Fruit fly (Drosophila melanogaster) whole organism, pupa: ENCODE results near the gene Golgin104.
A peak's percentile ranks its signal among the peaks of the same experiment; 100 is the strongest.

ENCODE experiments used
- CG10348 ChIP-seq: fragments of 200-800 bp; sonication (Bioruptor generic); IDR thresholded peaks from 2 replicates; pipeline ENCODE4 v1.3.6; 2022; ENCODE audit warnings: missing biosample characterization, missing genetic modification characterization
- CG12605 ChIP-seq: fragments of 200-800 bp; sonication (Bioruptor generic); IDR thresholded peaks from 2 replicates; pipeline ENCODE4 v1.3.6; 2022; ENCODE audit warnings: missing biosample characterization, missing genetic modification characterization
- CG13204 ChIP-seq: fragments of 200-800 bp; sonication (Bioruptor generic); optimal IDR thresholded peaks from 2 replicates; lab custom pipeline; 2018; ENCODE audit warnings: missing biosample characterization, mild to moderate bottlenecking, missing genetic modification characterization, moderate library complexity
- CG14655 ChIP-seq: fragments of 200-800 bp; sonication (Bioruptor generic); optimal IDR thresholded peaks from 3 replicates; lab custom pipeline; 2017; ENCODE audit warnings: mild to moderate bottlenecking, missing biosample characterization, missing genetic modification reagents, missing genetic modification characterization
- CG15710 ChIP-seq: fragments of 200-800 bp; sonication (Bioruptor generic); optimal IDR thresholded peaks from 2 replicates; lab custom pipeline; 2018; ENCODE audit warnings: missing biosample characterization, mild to moderate bottlenecking, missing genetic modification characterization, moderate library complexity
- CG17806 ChIP-seq: fragments of 200-800 bp; sonication (Bioruptor generic); optimal IDR thresholded peaks from 2 replicates; lab custom pipeline; 2018; ENCODE audit warnings: missing biosample characterization, mild to moderate bottlenecking, missing genetic modification characterization, moderate library complexity
- CG32121 ChIP-seq: fragments of 200-800 bp; sonication (Bioruptor generic); IDR thresholded peaks from 2 replicates; pipeline ENCODE4 v1.3.6; 2022; ENCODE audit warnings: missing biosample characterization, missing genetic modification characterization
- CG34367 ChIP-seq: fragments of 200-800 bp; sonication (Bioruptor generic); optimal IDR thresholded peaks from 2 replicates; lab custom pipeline; 2018; ENCODE audit warnings: missing biosample characterization, mild to moderate bottlenecking, missing genetic modification characterization
- CG4496 ChIP-seq: fragments of 200-800 bp; sonication (Bioruptor generic); IDR thresholded peaks from 3 replicates; pipeline ENCODE4 v1.3.6; 2022; ENCODE audit warnings: missing biosample characterization, missing genetic modification characterization
- CG8159 ChIP-seq: fragments of 200-800 bp; sonication (Bioruptor generic); optimal IDR thresholded peaks from 3 replicates; lab custom pipeline; 2018; ENCODE audit warnings: missing biosample characterization, mild to moderate bottlenecking, missing genetic modification characterization, moderate library complexity
- CG8301 ChIP-seq: fragments of 200-800 bp; sonication (Bioruptor generic); optimal IDR thresholded peaks from 2 replicates; lab custom pipeline; 2018; ENCODE audit warnings: missing biosample characterization, mild to moderate bottlenecking, missing genetic modification characterization
- CG9948 ChIP-seq: fragments of 200-800 bp; sonication (Bioruptor generic); optimal IDR thresholded peaks from 2 replicates; lab custom pipeline; 2018; ENCODE audit warnings: missing biosample characterization, mild to moderate bottlenecking, missing genetic modification characterization, moderate library complexity
- D1 ChIP-seq: fragments of 200-800 bp; sonication (Bioruptor generic); optimal IDR thresholded peaks from 2 replicates; lab custom pipeline; 2018; ENCODE audit warnings: missing biosample characterization, mild to moderate bottlenecking, missing genetic modification characterization, moderate library complexity
- EcR ChIP-seq: fragments of 200-800 bp; sonication (Bioruptor generic); optimal IDR thresholded peaks from 3 replicates; lab custom pipeline; 2019; ENCODE audit warnings: missing biosample characterization, missing genetic modification characterization, mild to moderate bottlenecking, moderate library complexity, missing genetic modification reagents
- Ets98B ChIP-seq: fragments of 200-800 bp; sonication (Bioruptor generic); IDR thresholded peaks from 2 replicates; pipeline ENCODE4 v1.3.6; 2022; ENCODE audit warnings: missing biosample characterization, missing genetic modification characterization
- Pif1A ChIP-seq: fragments of 200-800 bp; sonication (Bioruptor generic); optimal IDR thresholded peaks from 3 replicates; lab custom pipeline; 2016; ENCODE audit warnings: missing biosample characterization, missing genetic modification characterization
- Pif1B ChIP-seq: fragments of 200-800 bp; sonication (Bioruptor generic); optimal IDR thresholded peaks from 3 replicates; lab custom pipeline; 2016; ENCODE audit warnings: missing biosample characterization, missing genetic modification characterization
- Snoo ChIP-seq: fragments of 200-800 bp; sonication (Bioruptor generic); optimal IDR thresholded peaks from 3 replicates; lab custom pipeline; 2017; ENCODE audit warnings: missing biosample characterization, mild to moderate bottlenecking, missing genetic modification characterization, inconsistent platforms
- fd96Ca ChIP-seq: fragments of 200-800 bp; sonication (Bioruptor generic); IDR thresholded peaks from 3 replicates; pipeline ENCODE4 v1.3.6; 2022; ENCODE audit warnings: missing biosample characterization, missing genetic modification characterization
- gl ChIP-seq: fragments of 200-800 bp; sonication (Bioruptor generic); optimal IDR thresholded peaks from 2 replicates; lab custom pipeline; 2018; ENCODE audit warnings: missing biosample characterization, mild to moderate bottlenecking, missing genetic modification characterization
- rn ChIP-seq: fragments of 200-800 bp; sonication (Bioruptor generic); IDR thresholded peaks from 2 replicates; pipeline ENCODE4 v1.3.6; 2022; ENCODE audit warnings: missing biosample characterization, missing genetic modification characterization

Golgin104 gene

dm6 chr3L:16354197-16354596 is 2.4 kb upstream of the Golgin104 start, which contains the start of gene Pdh:
TSS of gene Pdh (minus strand) at chr3L:16354297.
- TF ChIP-seq CG8301 (tag; lab: Kevin White, UChicago) = no peak
- no peak for TF ChIP-seq Pif1B (GFP tag; lab: Kevin White, UChicago)
- no peak for TF ChIP-seq CG8159 (tag; lab: Kevin White, UChicago)
- TF ChIP-seq, all 21 proteins: peak for 0

- no peak for TF ChIP-seq CG8159 (tag; lab: Kevin White, UChicago)
- TF ChIP-seq CG4496 (GFP tag; lab: Robert Waterston, UW) = no peak
- TF ChIP-seq CG14655 (GFP tag; lab: Kevin White, UChicago) = no peak
- TF ChIP-seq EcR = no peak
Measured at dm6 chr3L:16349686-16350085, 2.1 kb downstream of the Golgin104 start.

- TF ChIP-seq CG13204 (GFP tag; lab: Kevin White, UChicago) = no peak
- no peak for TF ChIP-seq CG8159 (tag; lab: Kevin White, UChicago)
Measured at dm6 chr3L:16347914-16348313, 3.8 kb downstream of the Golgin104 start, which contains the start of gene mRpS34. TSS of gene mRpS34 (plus strand) at chr3L:16348074.

dm6 chr3L:16346023-16346422 is 5.7 kb downstream of the Golgin104 start, which contains the start of gene CG33257:
TSS of gene CG33257 (plus strand) at chr3L:16346323.
- TF ChIP-seq Snoo (tag; lab: Kevin White, UChicago) (no peak), CG13204 (GFP tag; lab: Kevin White, UChicago) (no peak), Ets98B (GFP tag; lab: Robert Waterston, UW) (no peak), CG34367 (tag; lab: Kevin White, UChicago) (no peak), CG9948 (tag; lab: Kevin White, UChicago) (no peak), Pif1A (GFP tag; lab: Kevin White, UChicago) (no peak), CG8301 (tag; lab: Kevin White, UChicago) (no peak), D1 (no peak), CG10348 (GFP tag; lab: Robert Waterston, UW) (no peak), gl (tag; lab: Kevin White, UChicago) (no peak), Pif1B (GFP tag; lab: Kevin White, UChicago) (no peak), CG8159 (tag; lab: Kevin White, UChicago) (no peak), CG4496 (GFP tag; lab: Robert Waterston, UW) (no peak), CG32121 (GFP tag; lab: Robert Waterston, UW) (no peak), CG12605 (GFP tag; lab: Robert Waterston, UW) (no peak), CG17806 (tag; lab: Kevin White, UChicago) (no peak), CG14655 (GFP tag; lab: Kevin White, UChicago) (no peak)

- TF ChIP-seq EcR (peak; percentile 35), rn (GFP tag; lab: Robert Waterston, UW) (no peak)
Measured at dm6 chr3L:16339873-16340272, 11.9 kb downstream of the Golgin104 start.

dm6 chr3L:16339463-16339862 is 12.3 kb downstream of the Golgin104 start:
- TF ChIP-seq gl (tag; lab: Kevin White, UChicago) = no peak
- no peak for TF ChIP-seq CG4496 (GFP tag; lab: Robert Waterston, UW)
- no peak for TF ChIP-seq CG10348 (GFP tag; lab: Robert Waterston, UW)
- no peak for TF ChIP-seq EcR
- no peak for TF ChIP-seq Snoo (tag; lab: Kevin White, UChicago)
- no peak for TF ChIP-seq Pif1B (GFP tag; lab: Kevin White, UChicago)
- TF ChIP-seq CG12605 (GFP tag; lab: Robert Waterston, UW) = no peak
- no peak for TF ChIP-seq CG14655 (GFP tag; lab: Kevin White, UChicago)
- no peak for TF ChIP-seq CG34367 (tag; lab: Kevin White, UChicago)
- no peak for TF ChIP-seq CG17806 (tag; lab: Kevin White, UChicago)
- TF ChIP-seq CG32121 (GFP tag; lab: Robert Waterston, UW) = no peak
- no peak for TF ChIP-seq Pif1A (GFP tag; lab: Kevin White, UChicago)
- TF ChIP-seq CG8301 (tag; lab: Kevin White, UChicago) = no peak
- no peak for TF ChIP-seq rn (GFP tag; lab: Robert Waterston, UW)
- no peak for TF ChIP-seq CG9948 (tag; lab: Kevin White, UChicago)
- TF ChIP-seq CG15710 (tag; lab: Kevin White, UChicago) = no peak
- no peak for TF ChIP-seq D1
- TF ChIP-seq CG8159 (tag; lab: Kevin White, UChicago) = no peak
- TF ChIP-seq Ets98B (GFP tag; lab: Robert Waterston, UW) = no peak; the same call in 1 of the 2 replicates

- TF ChIP-seq CG4496 (GFP tag; lab: Robert Waterston, UW) = no peak
- TF ChIP-seq CG10348 (GFP tag; lab: Robert Waterston, UW) = no peak
- TF ChIP-seq Ets98B (GFP tag; lab: Robert Waterston, UW) = no peak
- no peak for TF ChIP-seq gl (tag; lab: Kevin White, UChicago)
- no peak for TF ChIP-seq rn (GFP tag; lab: Robert Waterston, UW)
- no peak for TF ChIP-seq CG15710 (tag; lab: Kevin White, UChicago)
- TF ChIP-seq fd96Ca (GFP tag; lab: Robert Waterston, UW) = no peak
- no peak for TF ChIP-seq CG17806 (tag; lab: Kevin White, UChicago)
- TF ChIP-seq Pif1A (GFP tag; lab: Kevin White, UChicago) = no peak
- no peak for TF ChIP-seq CG13204 (GFP tag; lab: Kevin White, UChicago)
- TF ChIP-seq CG8301 (tag; lab: Kevin White, UChicago) = no peak
- no peak for TF ChIP-seq CG12605 (GFP tag; lab: Robert Waterston, UW)
Measured at dm6 chr3L:16338703-16339102, 13.0 kb downstream of the Golgin104 start, which contains the start of gene CG4998. TSS of gene CG4998 (plus strand) at chr3L:16339003.
